Worm (Caenorhabditis elegans) whole organism, late embryonic: ENCODE results near the gene R107.9.

Experiments
- ceh-18 ChIP-seq: sonication (generic microtip); optimal IDR thresholded peaks from 2 replicates; lab custom pipeline; 2016; ENCODE audit warnings: missing genetic modification characterization, missing compliant biosample characterization
- ceh-24 ChIP-seq: sonication (generic microtip); optimal IDR thresholded peaks from 2 replicates; lab custom pipeline; 2016; ENCODE audit warnings: mild to moderate bottlenecking, missing genetic modification characterization, missing compliant biosample characterization
- nfya-1 ChIP-seq: sonication (generic microtip); optimal IDR thresholded peaks from 2 replicates; lab custom pipeline; 2017; ENCODE audit warnings: missing genetic modification characterization, mild to moderate bottlenecking, missing compliant biosample characterization, antibody characterized with exemption, moderate library complexity
- syd-9 ChIP-seq: sonication (generic microtip); optimal IDR thresholded peaks from 2 replicates; lab custom pipeline; 2016; ENCODE audit warnings: mild to moderate bottlenecking, missing genetic modification characterization, moderate library complexity, missing compliant biosample characterization

- TF ChIP-seq nfya-1 (tag; lab: Kevin White, UChicago) (no peak), syd-9 (no peak), ceh-18 (tag; lab: Kevin White, UChicago) (no peak), ceh-24 (tag; lab: Kevin White, UChicago) (no peak)
Observed at ce11 chrIII:9030818-9031217, 6.9 kb upstream of the R107.9 start.
